Fruit fly (Drosophila melanogaster) whole organism, pupa: ENCODE results near the gene CG33557.

Experiments used
- CG10348 ChIP-seq: fragments of 200-800 bp; sonication (Bioruptor generic); IDR thresholded peaks from 2 replicates; pipeline ENCODE4 v1.3.6; 2022; ENCODE audit warnings: missing biosample characterization, missing genetic modification characterization
- CG12605 ChIP-seq: fragments of 200-800 bp; sonication (Bioruptor generic); IDR thresholded peaks from 2 replicates; pipeline ENCODE4 v1.3.6; 2022; ENCODE audit warnings: missing biosample characterization, missing genetic modification characterization
- CG13204 ChIP-seq: fragments of 200-800 bp; sonication (Bioruptor generic); optimal IDR thresholded peaks from 2 replicates; lab custom pipeline; 2018; ENCODE audit warnings: missing biosample characterization, mild to moderate bottlenecking, missing genetic modification characterization, moderate library complexity
- CG14655 ChIP-seq: fragments of 200-800 bp; sonication (Bioruptor generic); optimal IDR thresholded peaks from 3 replicates; lab custom pipeline; 2017; ENCODE audit warnings: mild to moderate bottlenecking, missing biosample characterization, missing genetic modification reagents, missing genetic modification characterization
- CG15710 ChIP-seq: fragments of 200-800 bp; sonication (Bioruptor generic); optimal IDR thresholded peaks from 2 replicates; lab custom pipeline; 2018; ENCODE audit warnings: missing biosample characterization, mild to moderate bottlenecking, missing genetic modification characterization, moderate library complexity
- CG17806 ChIP-seq: fragments of 200-800 bp; sonication (Bioruptor generic); optimal IDR thresholded peaks from 2 replicates; lab custom pipeline; 2018; ENCODE audit warnings: missing biosample characterization, mild to moderate bottlenecking, missing genetic modification characterization, moderate library complexity
- CG32121 ChIP-seq: fragments of 200-800 bp; sonication (Bioruptor generic); IDR thresholded peaks from 2 replicates; pipeline ENCODE4 v1.3.6; 2022; ENCODE audit warnings: missing biosample characterization, missing genetic modification characterization
- CG34367 ChIP-seq: fragments of 200-800 bp; sonication (Bioruptor generic); optimal IDR thresholded peaks from 2 replicates; lab custom pipeline; 2018; ENCODE audit warnings: missing biosample characterization, mild to moderate bottlenecking, missing genetic modification characterization
- CG4496 ChIP-seq: fragments of 200-800 bp; sonication (Bioruptor generic); IDR thresholded peaks from 3 replicates; pipeline ENCODE4 v1.3.6; 2022; ENCODE audit warnings: missing biosample characterization, missing genetic modification characterization
- CG8159 ChIP-seq: fragments of 200-800 bp; sonication (Bioruptor generic); optimal IDR thresholded peaks from 3 replicates; lab custom pipeline; 2018; ENCODE audit warnings: missing biosample characterization, mild to moderate bottlenecking, missing genetic modification characterization, moderate library complexity
- CG8301 ChIP-seq: fragments of 200-800 bp; sonication (Bioruptor generic); optimal IDR thresholded peaks from 2 replicates; lab custom pipeline; 2018; ENCODE audit warnings: missing biosample characterization, mild to moderate bottlenecking, missing genetic modification characterization
- CG9948 ChIP-seq: fragments of 200-800 bp; sonication (Bioruptor generic); optimal IDR thresholded peaks from 2 replicates; lab custom pipeline; 2018; ENCODE audit warnings: missing biosample characterization, mild to moderate bottlenecking, missing genetic modification characterization, moderate library complexity
- D1 ChIP-seq: fragments of 200-800 bp; sonication (Bioruptor generic); optimal IDR thresholded peaks from 2 replicates; lab custom pipeline; 2018; ENCODE audit warnings: missing biosample characterization, mild to moderate bottlenecking, missing genetic modification characterization, moderate library complexity
- EcR ChIP-seq: fragments of 200-800 bp; sonication (Bioruptor generic); optimal IDR thresholded peaks from 3 replicates; lab custom pipeline; 2019; ENCODE audit warnings: missing biosample characterization, missing genetic modification characterization, mild to moderate bottlenecking, moderate library complexity, missing genetic modification reagents
- Ets98B ChIP-seq: fragments of 200-800 bp; sonication (Bioruptor generic); IDR thresholded peaks from 2 replicates; pipeline ENCODE4 v1.3.6; 2022; ENCODE audit warnings: missing biosample characterization, missing genetic modification characterization
- Pif1A ChIP-seq: fragments of 200-800 bp; sonication (Bioruptor generic); optimal IDR thresholded peaks from 3 replicates; lab custom pipeline; 2016; ENCODE audit warnings: missing biosample characterization, missing genetic modification characterization
- Pif1B ChIP-seq: fragments of 200-800 bp; sonication (Bioruptor generic); optimal IDR thresholded peaks from 3 replicates; lab custom pipeline; 2016; ENCODE audit warnings: missing biosample characterization, missing genetic modification characterization
- Snoo ChIP-seq: fragments of 200-800 bp; sonication (Bioruptor generic); optimal IDR thresholded peaks from 3 replicates; lab custom pipeline; 2017; ENCODE audit warnings: missing biosample characterization, mild to moderate bottlenecking, missing genetic modification characterization, inconsistent platforms
- fd96Ca ChIP-seq: fragments of 200-800 bp; sonication (Bioruptor generic); IDR thresholded peaks from 3 replicates; pipeline ENCODE4 v1.3.6; 2022; ENCODE audit warnings: missing biosample characterization, missing genetic modification characterization
- gl ChIP-seq: fragments of 200-800 bp; sonication (Bioruptor generic); optimal IDR thresholded peaks from 2 replicates; lab custom pipeline; 2018; ENCODE audit warnings: missing biosample characterization, mild to moderate bottlenecking, missing genetic modification characterization
- rn ChIP-seq: fragments of 200-800 bp; sonication (Bioruptor generic); IDR thresholded peaks from 2 replicates; pipeline ENCODE4 v1.3.6; 2022; ENCODE audit warnings: missing biosample characterization, missing genetic modification characterization

CG33557 gene

dm6 chrX:10009794-10010614 is 994 bp downstream of the CG33557 start, which contains the start of gene Dna2:
Dna2 (plus strand) TSS chrX:10010481.
- TF ChIP-seq CG4496 (GFP tag; lab: Robert Waterston, UW), result no peak
- TF ChIP-seq Pif1A (GFP tag; lab: Kevin White, UChicago), result no peak
- TF ChIP-seq CG14655, result no peak
- no peak for TF ChIP-seq CG12605 (GFP tag; lab: Robert Waterston, UW)

- TF ChIP-seq CG10348, result no peak
- TF ChIP-seq D1 (tag; lab: Kevin White, UChicago), result no peak
- no peak for TF ChIP-seq Pif1B (GFP tag; lab: Kevin White, UChicago)
- TF ChIP-seq EcR (GFP tag; lab: Kevin White, UChicago), result no peak
Observed at dm6 chrX:10014738-10015703, 6.0 kb downstream of the CG33557 start.

dm6 chrX:10016724-10017123 is 7.7 kb downstream of the CG33557 start, which contains the start of gene Cht6:
Cht6 (plus strand) TSS chrX:10016845.
- TF ChIP-seq fd96Ca (GFP tag; lab: Robert Waterston, UW), result peak; percentile 41; the same call in 1 of the 3 replicates
- TF ChIP-seq CG32121 (GFP tag; lab: Robert Waterston, UW), result peak; percentile 65
- TF ChIP-seq Ets98B, result peak; percentile 52; the same call in 1 of the 2 replicates
- TF ChIP-seq CG8301 (tag; lab: Kevin White, UChicago), result no peak
- TF ChIP-seq CG4496 (GFP tag; lab: Robert Waterston, UW), result peak; percentile 52; the same call in 2 of the 3 replicates
- TF ChIP-seq, all 21 proteins: peak for 4

- peak; percentile 36 for TF ChIP-seq EcR (GFP tag; lab: Kevin White, UChicago)
- no peak for TF ChIP-seq Snoo
Observed at dm6 chrX:10020857-10021256, 11.8 kb downstream of the CG33557 start.

dm6 chrX:10021809-10022208 is 12.8 kb downstream of the CG33557 start:
- TF ChIP-seq fd96Ca (GFP tag; lab: Robert Waterston, UW) (no peak), CG8301 (tag; lab: Kevin White, UChicago) (no peak), CG9948 (no peak), Pif1B (GFP tag; lab: Kevin White, UChicago) (peak; percentile 48), CG34367 (tag; lab: Kevin White, UChicago) (no peak), CG12605 (GFP tag; lab: Robert Waterston, UW) (peak; percentile 49; the same call in 1 of the 2 replicates), EcR (GFP tag; lab: Kevin White, UChicago) (no peak), Ets98B (0 out of 2 replicates have a peak, but pooled peaks have one; percentile 11), CG17806 (tag; lab: Kevin White, UChicago) (peak; percentile 6), CG4496 (GFP tag; lab: Robert Waterston, UW) (0 out of 3 replicates have a peak, but pooled peaks have one; percentile 23), Pif1A (GFP tag; lab: Kevin White, UChicago) (peak; percentile 51), CG32121 (GFP tag; lab: Robert Waterston, UW) (no peak), CG10348 (no peak), Snoo (peak; percentile 54), gl (tag; lab: Kevin White, UChicago) (no peak), CG15710 (tag; lab: Kevin White, UChicago) (peak; percentile 9), CG13204 (GFP tag; lab: Kevin White, UChicago) (peak; percentile 33), CG8159 (tag; lab: Kevin White, UChicago) (peak; percentile 40), rn (GFP tag; lab: Robert Waterston, UW) (no peak), CG14655 (no peak), D1 (tag; lab: Kevin White, UChicago) (no peak)

dm6 chrX:10029730-10030129 is 20.7 kb downstream of the CG33557 start:
- TF ChIP-seq CG13204 (GFP tag; lab: Kevin White, UChicago), result no peak

- no peak for TF ChIP-seq CG32121 (GFP tag; lab: Robert Waterston, UW)
- peak; percentile 97 for TF ChIP-seq EcR (GFP tag; lab: Kevin White, UChicago)
Observed at dm6 chrX:10039528-10039927, 30.5 kb downstream of the CG33557 start.
